Fruit fly (Drosophila melanogaster): ENCODE results near the gene ebd1.
A peak's percentile ranks its signal among the peaks of the same experiment; 100 is the strongest.

The ebd1 gene

DNA sequence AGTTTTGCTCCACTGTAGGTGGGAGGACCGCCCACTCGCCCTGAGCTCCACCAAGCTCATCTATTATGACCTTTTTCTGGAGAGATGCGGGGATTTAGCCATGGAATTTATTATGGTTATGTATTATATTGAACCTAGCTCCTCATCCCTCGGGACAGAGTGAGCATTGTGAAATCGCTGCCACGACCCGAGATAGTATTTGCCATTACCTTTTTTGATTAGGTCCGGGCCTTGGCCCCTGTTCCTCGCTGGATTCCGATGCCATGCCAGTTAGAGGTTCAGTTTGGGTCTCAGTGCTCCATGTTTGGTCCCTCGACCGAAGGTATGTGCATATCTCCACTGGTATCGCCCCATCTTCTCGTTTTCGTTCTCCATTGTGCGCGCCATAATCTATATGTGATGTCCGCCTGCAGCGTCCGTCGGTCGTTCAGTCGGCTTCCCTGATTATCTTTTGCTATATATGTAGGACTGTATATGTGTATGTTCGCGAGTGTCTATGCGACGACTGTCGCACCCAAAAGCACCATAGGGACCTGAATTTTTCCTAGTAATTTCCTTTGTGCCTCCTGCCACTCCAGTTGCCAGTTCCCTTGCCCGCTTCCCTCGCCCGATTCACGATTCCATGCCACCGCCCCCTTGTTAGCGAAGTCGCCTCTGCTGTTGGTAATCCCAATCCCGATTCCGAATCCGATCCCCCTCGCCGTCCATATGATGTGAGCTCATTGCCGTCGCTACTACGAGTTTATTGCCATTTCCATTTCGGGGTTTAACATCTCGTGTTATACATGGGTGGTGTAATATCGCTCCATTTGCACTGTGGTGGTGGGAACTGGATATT is 16.7 kb upstream of the ebd1 start:
- TF ChIP-seq CG12605 (GFP tag; IDR thresholded peaks at IDR 0.05) (no peak), CG34367 (tag; optimal IDR thresholded peaks at IDR 0.05) (no peak), rn (GFP tag; IDR thresholded peaks at IDR 0.05) (no peak), EcR (GFP tag; optimal IDR thresholded peaks at IDR 0.05) (peak; percentile 73), CG32121 (GFP tag; IDR thresholded peaks at IDR 0.05) (no peak), Pif1B (GFP tag; optimal IDR thresholded peaks at IDR 0.05) (no peak), CG4496 (GFP tag; IDR thresholded peaks at IDR 0.05) (0 out of 3 replicates have a peak, but pooled peaks have one; percentile 9)

dm6 chr3L:700160-700917 is 15.0 kb upstream of the ebd1 start:
- TF ChIP-seq Ets98B (GFP tag; IDR thresholded peaks at IDR 0.05) = peak; percentile 59
- no peak for TF ChIP-seq CG15710 (tag; optimal IDR thresholded peaks at IDR 0.05)
- peak; percentile 58 for TF ChIP-seq CG12605 (GFP tag; IDR thresholded peaks at IDR 0.05)
- TF ChIP-seq CG9948 (tag; optimal IDR thresholded peaks at IDR 0.05) = peak; percentile 26
- no peak for TF ChIP-seq EcR (GFP tag; optimal IDR thresholded peaks at IDR 0.05)
- peak; percentile 25; the same call in 1 of the 2 replicates for TF ChIP-seq CG32121 (GFP tag; IDR thresholded peaks at IDR 0.05)
- peak; percentile 62 for TF ChIP-seq Pif1A (GFP tag; optimal IDR thresholded peaks at IDR 0.05)
- peak; percentile 38 for TF ChIP-seq CG17806 (tag; optimal IDR thresholded peaks at IDR 0.05)
- TF ChIP-seq CG14655 (GFP tag; optimal IDR thresholded peaks at IDR 0.05) = peak; percentile 46
- TF ChIP-seq rn (GFP tag; IDR thresholded peaks at IDR 0.05) = no peak
- TF ChIP-seq Snoo (tag; optimal IDR thresholded peaks at IDR 0.05) = no peak
- no peak for TF ChIP-seq CG13204 (GFP tag; optimal IDR thresholded peaks at IDR 0.05)
- 0 out of 3 replicates have a peak, but pooled peaks have one; percentile 12 for TF ChIP-seq fd96Ca (GFP tag; IDR thresholded peaks at IDR 0.05)
- peak; percentile 45 for TF ChIP-seq CG8301 (tag; optimal IDR thresholded peaks at IDR 0.05)
- no peak for TF ChIP-seq gl (tag; optimal IDR thresholded peaks at IDR 0.05)
- TF ChIP-seq CG10348 (GFP tag; IDR thresholded peaks at IDR 0.05) = no peak
- no peak for TF ChIP-seq D1 (tag; optimal IDR thresholded peaks at IDR 0.05)
- TF ChIP-seq Pif1B (GFP tag; optimal IDR thresholded peaks at IDR 0.05) = peak; percentile 23
- peak; percentile 91 for TF ChIP-seq CG8159 (tag; optimal IDR thresholded peaks at IDR 0.05)
- TF ChIP-seq CG34367 (tag; optimal IDR thresholded peaks at IDR 0.05) = peak; percentile 6
- peak; percentile 57; the same call in 2 of the 3 replicates for TF ChIP-seq CG4496 (GFP tag; IDR thresholded peaks at IDR 0.05)

DNA sequence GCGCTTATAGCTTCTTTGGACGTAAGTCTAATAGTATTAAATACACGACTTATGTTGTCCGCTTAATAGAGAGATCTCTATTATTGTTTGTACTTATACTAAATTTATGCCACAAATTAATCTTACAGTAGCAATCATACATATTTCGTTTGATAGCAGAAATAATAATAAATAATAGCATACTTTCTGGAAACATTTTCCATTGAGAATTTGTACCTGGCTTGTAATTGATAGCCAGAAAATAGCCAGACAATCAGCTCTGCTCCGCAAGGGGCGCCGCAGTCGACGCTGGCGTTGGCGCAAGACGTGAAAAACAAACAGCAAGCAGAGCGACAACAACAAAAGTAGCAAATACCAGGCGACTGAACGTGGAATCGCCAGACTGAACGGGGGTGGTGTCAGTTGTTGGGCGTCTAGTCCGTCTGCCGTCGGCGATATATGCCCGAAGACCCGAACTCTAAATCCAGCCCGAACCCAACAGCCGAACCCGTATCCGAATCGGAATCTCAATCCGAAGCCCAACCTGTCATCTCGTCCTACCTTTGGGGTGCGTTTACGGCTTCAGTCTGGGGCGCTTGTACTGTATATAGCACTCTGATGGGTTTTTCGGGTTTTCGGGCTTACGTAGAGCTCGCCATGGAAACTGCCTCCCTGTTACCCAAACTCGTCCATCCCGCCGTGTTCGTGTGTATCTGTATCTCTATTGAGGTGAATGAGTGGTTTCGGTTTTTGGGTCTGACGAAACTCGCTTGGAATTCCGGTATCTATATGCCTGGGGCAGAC is 14.2 kb upstream of the ebd1 start:
- TF ChIP-seq CG9948 (tag; optimal IDR thresholded peaks at IDR 0.05) = peak; percentile 41
- peak; percentile 15 for TF ChIP-seq Pif1A (GFP tag; optimal IDR thresholded peaks at IDR 0.05)
- no peak for TF ChIP-seq CG4496 (GFP tag; IDR thresholded peaks at IDR 0.05)
- peak; percentile 48 for TF ChIP-seq D1 (tag; optimal IDR thresholded peaks at IDR 0.05)
- TF ChIP-seq CG13204 (GFP tag; optimal IDR thresholded peaks at IDR 0.05) = peak; percentile 18
- TF ChIP-seq EcR (GFP tag; optimal IDR thresholded peaks at IDR 0.05) = peak; percentile 68
- TF ChIP-seq rn (GFP tag; IDR thresholded peaks at IDR 0.05) = no peak
- TF ChIP-seq CG10348 (GFP tag; IDR thresholded peaks at IDR 0.05) = no peak
- TF ChIP-seq CG14655 (GFP tag; optimal IDR thresholded peaks at IDR 0.05) = peak; percentile 74
- no peak for TF ChIP-seq fd96Ca (GFP tag; IDR thresholded peaks at IDR 0.05)
- peak; percentile 42 for TF ChIP-seq CG17806 (tag; optimal IDR thresholded peaks at IDR 0.05)
- TF ChIP-seq CG34367 (tag; optimal IDR thresholded peaks at IDR 0.05) = peak; percentile 61
- TF ChIP-seq CG12605 (GFP tag; IDR thresholded peaks at IDR 0.05) = no peak
- peak; percentile 60 for TF ChIP-seq CG15710 (tag; optimal IDR thresholded peaks at IDR 0.05)
- TF ChIP-seq Pif1B (GFP tag; optimal IDR thresholded peaks at IDR 0.05) = peak; percentile 33
- TF ChIP-seq gl (tag; optimal IDR thresholded peaks at IDR 0.05) = no peak
- TF ChIP-seq Snoo (tag; optimal IDR thresholded peaks at IDR 0.05) = peak; percentile 33
- peak; percentile 47 for TF ChIP-seq CG8301 (tag; optimal IDR thresholded peaks at IDR 0.05)
- TF ChIP-seq Ets98B (GFP tag; IDR thresholded peaks at IDR 0.05) = peak; percentile 18; the same call in 1 of the 2 replicates
- TF ChIP-seq CG32121 (GFP tag; IDR thresholded peaks at IDR 0.05) = no peak
- peak; percentile 67 for TF ChIP-seq CG8159 (tag; optimal IDR thresholded peaks at IDR 0.05)

- no peak for TF ChIP-seq CG9948 (tag; optimal IDR thresholded peaks at IDR 0.05)
- TF ChIP-seq EcR (GFP tag; optimal IDR thresholded peaks at IDR 0.05) = no peak
- no peak for TF ChIP-seq CG32121 (GFP tag; IDR thresholded peaks at IDR 0.05)
- no peak; the same call in 1 of the 2 replicates for TF ChIP-seq Ets98B (GFP tag; IDR thresholded peaks at IDR 0.05)
- TF ChIP-seq CG4496 (GFP tag; IDR thresholded peaks at IDR 0.05) = no peak
- TF ChIP-seq CG15710 (tag; optimal IDR thresholded peaks at IDR 0.05) = no peak
- TF ChIP-seq Snoo (tag; optimal IDR thresholded peaks at IDR 0.05) = no peak
- no peak for TF ChIP-seq CG34367 (tag; optimal IDR thresholded peaks at IDR 0.05)
- TF ChIP-seq rn (GFP tag; IDR thresholded peaks at IDR 0.05) = no peak
These were observed 13.5 kb upstream of the ebd1 start, which contains the start of gene CG13894 for dm6 chr3L:698748-699367. TSS of gene CG13894 (minus strand) at chr3L:699144.

Measured in whole organism, pupa.